Worm (Caenorhabditis elegans): ENCODE measurements around the gene F10D7.5.

F10D7.5 gene

DNA sequence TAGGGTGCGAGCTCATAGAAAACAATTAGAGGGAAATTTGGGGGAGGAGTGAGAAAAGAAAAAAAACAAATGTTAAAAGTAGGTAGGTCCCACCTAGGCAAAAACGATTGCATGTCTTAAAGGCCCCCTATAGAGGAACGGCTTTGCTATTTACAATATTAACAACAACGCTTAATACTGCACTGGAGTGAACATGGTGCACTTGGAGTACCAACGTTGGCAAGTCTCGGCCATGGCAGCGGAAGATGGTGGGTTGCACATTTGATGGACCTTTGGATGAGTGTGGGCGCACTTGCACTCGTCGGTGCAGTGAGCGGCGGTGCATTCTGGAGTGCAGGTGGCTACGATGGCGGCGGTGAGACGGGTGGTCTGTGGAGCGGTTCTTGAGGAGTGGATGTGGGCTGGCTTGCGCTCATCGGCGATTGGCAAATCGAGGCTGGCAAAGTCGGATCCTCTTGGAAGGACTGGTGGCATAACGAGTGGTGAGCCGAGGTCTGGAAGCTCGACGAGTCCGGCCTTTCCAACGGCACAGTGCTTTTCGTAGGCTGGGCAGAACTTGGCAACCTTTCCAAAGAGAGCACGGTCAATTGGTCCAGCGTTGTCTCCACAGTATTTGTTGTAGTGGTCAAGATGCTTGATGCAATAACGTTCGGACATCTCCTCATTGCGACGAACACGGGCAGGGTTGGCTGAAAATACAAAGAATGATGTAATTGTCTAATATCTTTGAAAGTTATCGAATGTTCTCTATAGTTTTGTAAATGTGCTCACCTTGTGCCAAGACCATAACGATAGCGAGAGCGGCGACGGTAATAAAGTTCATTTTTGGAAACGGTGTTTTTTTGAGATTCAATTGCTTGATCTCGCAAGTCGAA is 29.4 kb upstream of the F10D7.5 start:
- TF ChIP-seq pax-1 (tag; optimal IDR thresholded peaks at IDR 0.05) (no peak), sox-2 (GFP tag; IDR thresholded peaks at IDR 0.05) (no peak), T23F11.4 (GFP tag; optimal IDR thresholded peaks at IDR 0.05) (no peak), elt-4 (tag; optimal IDR thresholded peaks at IDR 0.05) (peak; percentile 31), sdc-2 (tag; optimal IDR thresholded peaks at IDR 0.05) (peak; percentile 4), ama-1 (optimal IDR thresholded peaks at IDR 0.05) (no peak), ztf-16 (tag; optimal IDR thresholded peaks at IDR 0.05) (no peak), nfya-1 (tag; optimal IDR thresholded peaks at IDR 0.05) (no peak), npax-4 (tag; optimal IDR thresholded peaks at IDR 0.05) (no peak)

DNA sequence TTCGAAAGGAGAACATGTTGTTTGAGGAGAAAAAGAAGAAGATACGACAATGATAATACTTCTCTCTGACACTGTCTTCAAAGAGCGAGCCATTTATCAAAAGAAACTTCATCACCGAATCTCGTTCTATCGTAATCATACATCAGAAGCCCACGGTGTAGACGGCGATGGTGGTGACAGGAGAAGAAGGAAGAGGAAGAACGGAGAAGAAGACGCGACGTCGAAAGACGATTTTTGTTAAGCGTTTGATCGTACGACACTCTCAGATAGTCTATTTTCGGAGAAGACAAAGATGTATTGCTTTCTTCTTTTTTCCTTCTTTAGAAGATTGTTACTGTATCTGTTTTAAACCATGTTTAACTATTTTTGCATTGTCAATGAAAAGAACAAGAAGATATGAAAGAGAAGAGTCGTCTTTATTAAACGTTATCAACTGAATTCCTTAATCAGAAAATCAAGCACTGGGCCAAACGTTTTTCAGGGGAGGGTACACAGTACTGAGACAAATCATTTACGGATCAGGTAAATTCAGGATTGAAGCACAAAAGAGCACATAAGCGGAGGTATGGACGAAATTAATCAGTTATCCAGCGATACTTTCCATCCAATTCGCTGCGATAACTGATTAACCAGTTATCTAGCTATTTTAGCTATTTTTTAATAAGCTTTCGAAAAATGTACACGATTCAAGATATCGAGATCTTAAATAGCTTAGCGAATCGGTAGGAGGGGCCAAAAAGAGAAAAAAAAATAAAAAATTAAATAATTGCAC is 28.6 kb upstream of the F10D7.5 start:
- TF ChIP-seq pha-2 (tag; optimal IDR thresholded peaks at IDR 0.05) (no peak), hlh-13 (GFP tag; optimal IDR thresholded peaks at IDR 0.05) (no peak), dmd-4 (tag; optimal IDR thresholded peaks at IDR 0.05; ENCODE audit: borderline replicate concordance) (no peak), dve-1 (tag; optimal IDR thresholded peaks at IDR 0.05) (no peak), hlh-30 (tag; optimal IDR thresholded peaks at IDR 0.05; ENCODE audit: insufficient read depth) (no peak), fkh-6 (tag; optimal IDR thresholded peaks at IDR 0.05) (no peak), T23F11.4 (GFP tag; optimal IDR thresholded peaks at IDR 0.05) (no peak)

DNA sequence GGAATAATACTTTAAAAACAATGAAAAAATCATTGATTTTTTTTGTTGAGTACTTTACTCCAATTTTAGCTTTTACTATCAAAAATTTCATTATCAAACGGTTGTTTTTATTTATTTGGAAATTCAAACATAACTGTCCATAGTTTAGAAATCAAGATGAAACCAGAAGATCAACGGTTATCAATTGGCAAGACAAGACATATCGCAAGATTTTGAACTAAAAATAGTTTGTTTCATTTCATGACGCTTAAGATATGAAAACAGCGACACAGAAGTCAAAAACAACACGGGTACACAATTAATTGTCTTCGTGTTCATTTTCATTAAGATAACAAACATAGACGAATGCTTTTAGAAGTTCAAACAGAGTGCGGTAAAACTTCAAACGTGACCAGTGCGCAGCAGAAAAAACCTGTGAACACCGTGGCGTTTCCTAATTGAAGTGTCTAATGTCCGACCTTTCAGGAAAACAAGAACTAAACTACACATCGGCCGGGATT is 26.1 kb upstream of the F10D7.5 start:
- TF ChIP-seq T23F11.4 (GFP tag; optimal IDR thresholded peaks at IDR 0.05): no peak
- TF ChIP-seq nhr-11 (tag; optimal IDR thresholded peaks at IDR 0.05): no peak
- TF ChIP-seq sox-4 (tag; optimal IDR thresholded peaks at IDR 0.05): no peak
- no peak for TF ChIP-seq hlh-8 (tag; optimal IDR thresholded peaks at IDR 0.05)
- TF ChIP-seq K02D7.2 (tag; optimal IDR thresholded peaks at IDR 0.05): no peak
- TF ChIP-seq ceh-2 (tag; optimal IDR thresholded peaks at IDR 0.05): no peak

DNA sequence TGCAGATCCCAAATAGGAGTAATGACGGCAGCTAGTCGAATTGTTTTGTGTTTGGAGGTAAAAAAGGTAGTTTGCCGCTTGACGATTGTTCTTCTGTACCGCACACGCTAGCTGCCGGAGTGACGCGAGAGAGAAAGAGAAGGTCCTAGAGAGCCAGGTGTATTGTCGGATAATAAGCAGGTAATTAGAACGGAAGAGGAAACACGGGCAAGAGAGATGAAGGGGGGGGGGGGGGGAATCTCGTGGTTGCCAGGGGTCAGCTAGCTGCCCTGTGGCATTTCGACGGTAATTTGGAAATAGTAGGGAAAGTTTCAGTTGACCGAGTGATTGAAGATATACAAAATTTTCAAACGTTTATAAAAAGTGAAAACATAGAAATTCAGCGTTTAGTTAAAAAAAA is 22.5 kb upstream of the F10D7.5 start, which contains the start of gene crb-1:
Gene crb-1, minus strand, starts transcription at position 147 of the 400 bp plus-strand sequence.
- TF ChIP-seq nhr-232 (tag; optimal IDR thresholded peaks at IDR 0.05) (no peak), pax-1 (tag; optimal IDR thresholded peaks at IDR 0.05) (no peak), T23F11.4 (GFP tag; optimal IDR thresholded peaks at IDR 0.05) (no peak)

DNA sequence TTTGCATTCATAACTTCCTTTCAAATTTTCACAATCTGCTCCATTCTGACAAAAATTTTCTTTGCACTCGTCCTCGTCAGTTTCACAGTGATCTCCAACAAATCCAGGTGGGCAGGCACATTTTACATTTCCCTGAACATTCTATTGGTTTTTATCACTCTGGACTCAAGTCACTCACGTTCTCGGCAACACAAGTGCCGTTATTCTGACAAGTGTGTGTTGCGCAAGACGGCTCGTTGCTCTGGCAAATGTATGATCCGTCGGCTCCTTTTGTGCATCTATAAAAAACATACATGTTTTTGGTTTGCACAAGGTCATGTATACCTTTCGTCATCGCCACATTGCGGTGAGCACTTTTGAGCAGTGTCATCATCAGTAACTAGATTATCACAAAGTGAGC is 21.2 kb upstream of the F10D7.5 start:
- no peak for TF ChIP-seq ceh-6 (GFP tag; optimal IDR thresholded peaks at IDR 0.05)
- no peak for TF ChIP-seq mec-3 (tag; optimal IDR thresholded peaks at IDR 0.05; ENCODE audit: borderline replicate concordance)
- no peak for TF ChIP-seq fkh-10 (GFP tag; optimal IDR thresholded peaks at IDR 0.05)
- TF ChIP-seq nhr-11 (tag; optimal IDR thresholded peaks at IDR 0.05): no peak
- no peak for TF ChIP-seq gmeb-2 (tag; optimal IDR thresholded peaks at IDR 0.05)
- no peak for TF ChIP-seq Y22D7AL.16 (tag; optimal IDR thresholded peaks at IDR 0.05)
- TF ChIP-seq zip-5 (tag; optimal IDR thresholded peaks at IDR 0.05): no peak
- TF ChIP-seq ceh-24 (tag; optimal IDR thresholded peaks at IDR 0.05): no peak
- TF ChIP-seq ets-4 (tag; optimal IDR thresholded peaks at IDR 0.05): no peak
- no peak for TF ChIP-seq ceh-18 (tag; optimal IDR thresholded peaks at IDR 0.05)
- TF ChIP-seq ttx-3 (tag; optimal IDR thresholded peaks at IDR 0.05): no peak
- TF ChIP-seq dve-1 (tag; optimal IDR thresholded peaks at IDR 0.05): no peak
- TF ChIP-seq odd-2 (tag; optimal IDR thresholded peaks at IDR 0.05): no peak
- no peak for TF ChIP-seq F13H6.1 (tag; optimal IDR thresholded peaks at IDR 0.05)
- no peak for TF ChIP-seq unc-3 (GFP tag; conservative IDR thresholded peaks at IDR 0.05)
- TF ChIP-seq unc-3 (tag; optimal IDR thresholded peaks at IDR 0.05): no peak
- no peak for TF ChIP-seq hlh-13 (GFP tag; optimal IDR thresholded peaks at IDR 0.05)
- no peak for TF ChIP-seq hlh-30 (tag; optimal IDR thresholded peaks at IDR 0.05; ENCODE audit: insufficient read depth)
- TF ChIP-seq pat-9 (tag; optimal IDR thresholded peaks at IDR 0.05): no peak
